Worm (Caenorhabditis elegans) whole organism, L4 larva: Measurements from ENCODE around the gene M01E10.3.
"Not testable (repeated sequence)": the region's sequence is repeated elsewhere in the genome, so short reads cannot be mapped to it uniquely, and the experiment has no call there.

Experiments
- F44E2.7 ChIP-seq: fragments of 200-800 bp; sonication (Bioruptor generic); IDR thresholded peaks from 2 replicates; pipeline ENCODE4 v2.1.2; 2022; ENCODE audit warnings: missing genetic modification characterization, missing compliant biosample characterization
- attf-4 ChIP-seq: sonication (generic microtip); optimal IDR thresholded peaks from 3 replicates; lab custom pipeline; 2017; ENCODE audit warnings: missing biosample characterization, missing genetic modification characterization
- ceh-20 ChIP-seq: fragments of 200-800 bp; sonication (Bioruptor generic); IDR thresholded peaks from 2 replicates; pipeline ENCODE4 v1.3.6; 2022; ENCODE audit warnings: missing genetic modification reagents, missing genetic modification characterization, missing compliant biosample characterization
- ceh-28 ChIP-seq: fragments of 150-350 bp; optimal IDR thresholded peaks from 2 replicates; lab custom pipeline; 2014; ENCODE audit warnings: missing biosample characterization, missing genetic modification reagents, missing genetic modification characterization
- ceh-32 ChIP-seq: sonication (generic microtip); optimal IDR thresholded peaks from 2 replicates; lab custom pipeline; 2016; ENCODE audit warnings: mild to moderate bottlenecking, missing genetic modification characterization, missing compliant biosample characterization; ENCODE audit not compliant: poor library complexity
- ceh-44 ChIP-seq: fragments of 200-800 bp; sonication (Bioruptor generic); IDR thresholded peaks from 2 replicates; pipeline ENCODE4 v1.3.6; 2022; ENCODE audit warnings: missing genetic modification reagents, missing genetic modification characterization, missing compliant biosample characterization
- ctbp-1 ChIP-seq: fragments of 200-800 bp; sonication (Bioruptor generic); IDR thresholded peaks from 2 replicates; pipeline ENCODE4 v1.3.6; 2022; ENCODE audit warnings: missing genetic modification reagents, missing genetic modification characterization, missing compliant biosample characterization
- daf-8 ChIP-seq: fragments of 200-800 bp; sonication (Bioruptor generic); IDR thresholded peaks from 2 replicates; pipeline ENCODE4 v1.3.6; 2022; ENCODE audit warnings: missing genetic modification characterization, missing compliant biosample characterization
- dmd-6 ChIP-seq: fragments of 200-800 bp; sonication (Bioruptor generic); IDR thresholded peaks from 2 replicates; pipeline ENCODE4 v1.3.6; 2022; ENCODE audit warnings: missing genetic modification reagents, missing genetic modification characterization, missing compliant biosample characterization
- dmd-9 ChIP-seq: fragments of 200-800 bp; sonication (Bioruptor generic); IDR thresholded peaks from 2 replicates; pipeline ENCODE4 v1.3.6; 2022; ENCODE audit warnings: missing genetic modification reagents, missing genetic modification characterization, missing compliant biosample characterization
- dve-1 ChIP-seq: sonication (generic microtip); optimal IDR thresholded peaks from 2 replicates; lab custom pipeline; 2017; ENCODE audit warnings: antibody characterized with exemption, mild to moderate bottlenecking, missing genetic modification characterization, missing compliant biosample characterization; ENCODE audit not compliant: insufficient read depth
- gei-8 ChIP-seq: fragments of 200-800 bp; sonication (Bioruptor generic); optimal IDR thresholded peaks from 2 replicates; lab custom pipeline; 2018; ENCODE audit warnings: mild to moderate bottlenecking, missing genetic modification characterization, missing compliant biosample characterization
- hlh-11 ChIP-seq: fragments of 200-800 bp; sonication (Bioruptor generic); optimal IDR thresholded peaks from 2 replicates; lab custom pipeline; 2018; ENCODE audit warnings: mild to moderate bottlenecking, missing genetic modification characterization, missing compliant biosample characterization
- hlh-30 ChIP-seq: sonication (generic microtip); optimal IDR thresholded peaks from 2 replicates; lab custom pipeline; 2017; ENCODE audit warnings: antibody characterized with exemption, mild to moderate bottlenecking, missing genetic modification characterization, missing compliant biosample characterization; ENCODE audit not compliant: insufficient read depth
- hmg-1.1 ChIP-seq: fragments of 200-800 bp; sonication (Bioruptor generic); IDR thresholded peaks from 2 replicates; pipeline ENCODE4 v1.3.6; 2022; ENCODE audit warnings: missing genetic modification reagents, missing genetic modification characterization, missing compliant biosample characterization
- lim-7 ChIP-seq: fragments of 200-800 bp; sonication (Bioruptor generic); IDR thresholded peaks from 2 replicates; pipeline ENCODE4 v1.3.6; 2022; ENCODE audit warnings: missing genetic modification characterization, missing compliant biosample characterization
- lin-15B ChIP-seq: fragments of 150-350 bp; sonication (generic microtip); optimal IDR thresholded peaks from 3 replicates; lab custom pipeline; 2014; ENCODE audit warnings: missing biosample characterization, missing genetic modification characterization
- lsy-2 ChIP-seq, 2 experiments: fragments of 150-350 bp in 1 of 2; sonication (generic microtip) in 1 of 2; optimal IDR thresholded peaks; 2 replicates each; lab custom pipeline; 2014 to 2017; ENCODE audit warnings: missing biosample characterization in 2 of 2, missing genetic modification characterization in 2 of 2
- madf-5 ChIP-seq, 2 experiments: fragments of 200-800 bp; sonication (Bioruptor generic); IDR thresholded peaks; 2 replicates each; pipeline ENCODE4 v1.3.6; 2022; ENCODE audit warnings: missing compliant biosample characterization in 2 of 2, missing genetic modification characterization in 2 of 2
- madf-9 ChIP-seq: fragments of 200-800 bp; sonication (Bioruptor generic); conservative IDR thresholded peaks from 2 replicates; pipeline ENCODE4 v1.3.6; 2022; ENCODE audit warnings: missing genetic modification reagents, missing genetic modification characterization, missing compliant biosample characterization
- mdl-1 ChIP-seq, 2 experiments: fragments of 150-350 bp in 1 of 2; sonication (generic microtip) in 1 of 2; optimal IDR thresholded peaks; 2 replicates each; lab custom pipeline; 2014 to 2017; ENCODE audit warnings: missing biosample characterization in 2 of 2, missing genetic modification characterization in 2 of 2
- mep-1 ChIP-seq: fragments of 150-350 bp; sonication (generic microtip); optimal IDR thresholded peaks from 3 replicates; lab custom pipeline; 2014; ENCODE audit warnings: missing biosample characterization, missing genetic modification characterization
- mes-2 ChIP-seq: sonication (generic microtip); optimal IDR thresholded peaks from 2 replicates; lab custom pipeline; 2016; ENCODE audit warnings: missing genotype, mild to moderate bottlenecking, missing genetic modification characterization, missing compliant biosample characterization; ENCODE audit not compliant: poor library complexity, severe bottlenecking
- nhr-25 ChIP-seq: sonication (generic microtip); optimal IDR thresholded peaks from 2 replicates; lab custom pipeline; 2017; ENCODE audit warnings: missing genetic modification characterization, mild to moderate bottlenecking, missing compliant biosample characterization, antibody characterized with exemption, moderate library complexity, borderline replicate concordance; ENCODE audit not compliant: insufficient read depth
- nhr-48 ChIP-seq: sonication (generic microtip); optimal IDR thresholded peaks from 2 replicates; lab custom pipeline; 2016; ENCODE audit warnings: mild to moderate bottlenecking, missing genetic modification characterization, missing compliant biosample characterization
- pqm-1 ChIP-seq: sonication (generic microtip); optimal IDR thresholded peaks from 2 replicates; lab custom pipeline; 2017; ENCODE audit warnings: missing biosample characterization, missing genetic modification characterization
- rbr-2 ChIP-seq: sonication (generic microtip); optimal IDR thresholded peaks from 2 replicates; lab custom pipeline; 2016; ENCODE audit warnings: missing genotype, missing genetic modification characterization, missing compliant biosample characterization
- spr-3 ChIP-seq: fragments of 200-800 bp; sonication (Bioruptor generic); optimal IDR thresholded peaks from 2 replicates; lab custom pipeline; 2018; ENCODE audit warnings: mild to moderate bottlenecking, missing genetic modification characterization, missing compliant biosample characterization
- zfp-2 ChIP-seq: sonication (generic microtip); optimal IDR thresholded peaks from 2 replicates; lab custom pipeline; 2016; ENCODE audit warnings: mild to moderate bottlenecking, missing genetic modification characterization, missing compliant biosample characterization
- zfp-3 ChIP-seq: fragments of 200-800 bp; sonication (Bioruptor generic); conservative IDR thresholded peaks from 2 replicates; pipeline ENCODE4 v1.3.6; 2022; ENCODE audit warnings: missing genetic modification reagents, missing genetic modification characterization, missing compliant biosample characterization
- zip-2 ChIP-seq: fragments of 150-350 bp; optimal IDR thresholded peaks from 2 replicates; lab custom pipeline; 2014; ENCODE audit warnings: missing biosample characterization, missing genetic modification characterization
- ztf-11 ChIP-seq: fragments of 150-350 bp; optimal IDR thresholded peaks from 2 replicates; lab custom pipeline; 2014; ENCODE audit warnings: missing biosample characterization, missing genetic modification characterization

M01E10.3 gene

ce11 chrIII:2090695-2091094, 36.7 kb upstream of the M01E10.3 start (continued):
- 0 out of 2 replicates have a peak, but pooled peaks have one; percentile 62 for TF ChIP-seq dmd-9
- TF ChIP-seq, all 104 proteins: peak for 26

DNA sequence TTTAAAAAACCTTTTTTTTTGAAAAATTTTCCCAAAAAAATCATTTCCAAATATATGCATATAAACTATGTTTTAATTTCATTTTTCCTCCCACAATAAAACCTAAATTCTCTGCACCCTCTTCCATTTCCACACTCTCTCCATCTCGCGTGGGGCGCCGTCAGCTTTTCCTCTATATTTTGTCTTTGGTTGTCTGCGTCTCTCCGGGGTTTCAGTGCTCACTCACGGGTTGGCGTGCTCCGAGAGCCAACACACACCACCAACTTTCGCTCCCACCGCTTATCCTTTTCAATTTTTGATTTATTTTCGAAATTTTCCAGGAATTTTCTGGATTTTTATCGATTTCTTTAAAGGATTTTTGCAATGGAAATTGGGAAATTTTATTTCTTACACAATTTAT, 35.5 kb upstream of the M01E10.3 start:
- TF ChIP-seq hmg-1.1 (GFP tag; lab: Robert Waterston, UW) (peak; percentile 59), zfp-3 (GFP tag; lab: Robert Waterston, UW) (no peak), mep-1 (tag; lab: Kevin White, UChicago) (peak; percentile 23), spr-3 (no peak), lsy-2 (tag; optimal IDR thresholded peaks at IDR 0.05; lab: Kevin White, UChicago) (peak in 1 of 2 experiments; percentile 44), dmd-6 (GFP tag; lab: Robert Waterston, UW) (0 out of 2 replicates have a peak, but pooled peaks have one; percentile 18), dve-1 (tag; lab: Kevin White, UChicago) (peak; percentile 31), rbr-2 (tag; lab: Kevin White, UChicago) (peak; percentile 1), F44E2.7 (GFP tag; lab: Robert Waterston, UW) (no peak), daf-8 (no peak), lin-15B (tag; lab: Kevin White, UChicago) (no peak), mes-2 (peak; percentile 33), pqm-1 (tag; lab: Kevin White, UChicago) (no peak), ztf-11 (tag; lab: Kevin White, UChicago) (no peak), ceh-44 (GFP tag; lab: Robert Waterston, UW) (no peak), mdl-1 (tag; optimal IDR thresholded peaks at IDR 0.05; lab: Kevin White, UChicago) (peak in 1 of 2 experiments; percentile 41), hlh-30 (peak; percentile 81), hlh-11 (tag; lab: Kevin White, UChicago) (peak; percentile 39)

- TF ChIP-seq ceh-28 (tag; lab: Kevin White, UChicago): no peak
- no peak for TF ChIP-seq ctbp-1 (GFP tag; lab: Robert Waterston, UW)
- TF ChIP-seq ceh-20: no peak
- no peak for TF ChIP-seq gei-8 (GFP tag; lab: Kevin White, UChicago)
- no peak for TF ChIP-seq madf-5 (GFP tag; IDR thresholded peaks at IDR 0.05; lab: Robert Waterston, UW)
- TF ChIP-seq pqm-1 (tag; lab: Kevin White, UChicago): no peak
- no peak for TF ChIP-seq nhr-25 (tag; lab: Kevin White, UChicago)
- TF ChIP-seq nhr-48 (tag; lab: Kevin White, UChicago): no peak
Observed at ce11 chrIII:2084829-2085228, 30.8 kb upstream of the M01E10.3 start.

ce11 chrIII:2082519-2082918, 28.5 kb upstream of the M01E10.3 start, which contains the start of gene cpt-3:
cpt-3 (plus strand) TSS chrIII:2082819.
- TF ChIP-seq attf-4 (tag; lab: Kevin White, UChicago); zfp-2 (tag; lab: Kevin White, UChicago); lim-7 (GFP tag; lab: Robert Waterston, UW): not testable (repeated sequence)
- TF ChIP-seq, all 104 proteins: peak for 0; not testable (repeated sequence) for 104

ce11 chrIII:2076546-2077134, 22.7 kb upstream of the M01E10.3 start, which contains the start of gene Y39A3A.4:
Y39A3A.4 (minus strand) TSS chrIII:2076596.
- TF ChIP-seq madf-9: no peak
- TF ChIP-seq dmd-6 (GFP tag; lab: Robert Waterston, UW): no peak
- TF ChIP-seq zip-2 (tag; lab: Kevin White, UChicago): peak; percentile 93
- TF ChIP-seq ceh-32: no peak
